Worm (Caenorhabditis elegans) whole organism, L2 larva: ENCODE data around the gene prde-1.

Experiments
- F13H6.1 ChIP-seq: sonication (generic microtip); optimal IDR thresholded peaks from 2 replicates; lab custom pipeline; 2016; ENCODE audit warnings: missing genetic modification characterization, missing compliant biosample characterization
- R02D3.7 ChIP-seq: fragments of 150-350 bp; optimal IDR thresholded peaks from 2 replicates; lab custom pipeline; 2014; ENCODE audit warnings: missing biosample characterization, missing genetic modification characterization
- Y55F3AM.14 ChIP-seq: fragments of 200-800 bp; sonication (Bioruptor generic); optimal IDR thresholded peaks from 2 replicates; lab custom pipeline; 2018; ENCODE audit warnings: mild to moderate bottlenecking, missing genetic modification characterization, missing compliant biosample characterization
- ZK546.5 ChIP-seq: sonication (generic microtip); optimal IDR thresholded peaks from 2 replicates; lab custom pipeline; 2017; ENCODE audit warnings: missing biosample characterization, missing genetic modification characterization
- aly-2 ChIP-seq: fragments of 150-350 bp; optimal IDR thresholded peaks from 2 replicates; lab custom pipeline; 2014; ENCODE audit warnings: missing biosample characterization, missing genetic modification characterization
- blmp-1 ChIP-seq: sonication (generic microtip); optimal IDR thresholded peaks from 2 replicates; lab custom pipeline; 2017; ENCODE audit warnings: missing genetic modification characterization, mild to moderate bottlenecking, missing compliant biosample characterization, antibody characterized with exemption, moderate library complexity; ENCODE audit not compliant: insufficient read depth
- ceh-82 ChIP-seq: fragments of 150-350 bp; optimal IDR thresholded peaks from 2 replicates; lab custom pipeline; 2014; ENCODE audit warnings: missing biosample characterization, missing genetic modification characterization
- crh-2 ChIP-seq: sonication (generic microtip); optimal IDR thresholded peaks from 2 replicates; lab custom pipeline; 2017; ENCODE audit warnings: missing biosample characterization, missing genetic modification characterization
- dmd-4 ChIP-seq: sonication (generic microtip); optimal IDR thresholded peaks from 2 replicates; lab custom pipeline; 2017; ENCODE audit warnings: missing biosample characterization, missing genetic modification characterization
- egl-27 ChIP-seq: sonication (generic microtip); optimal IDR thresholded peaks from 3 replicates; lab custom pipeline; 2017; ENCODE audit warnings: missing biosample characterization, missing genetic modification reagents, missing genetic modification characterization
- elt-1 ChIP-seq: fragments of 150-350 bp; optimal IDR thresholded peaks from 2 replicates; lab custom pipeline; 2014; ENCODE audit warnings: missing biosample characterization, missing genetic modification characterization
- elt-3 ChIP-seq: sonication (generic microtip); optimal IDR thresholded peaks from 2 replicates; lab custom pipeline; 2017; ENCODE audit warnings: missing biosample characterization, missing genetic modification characterization
- fos-1 ChIP-seq: fragments of 150-350 bp; optimal IDR thresholded peaks from 2 replicates; lab custom pipeline; 2014; ENCODE audit warnings: missing biosample characterization, missing genetic modification characterization
- gmeb-1 ChIP-seq: fragments of 150-350 bp; optimal IDR thresholded peaks from 2 replicates; lab custom pipeline; 2014; ENCODE audit warnings: missing biosample characterization, missing genetic modification characterization
- lsy-2 ChIP-seq, 2 experiments: fragments of 150-350 bp in 1 of 2; sonication (generic microtip) in 1 of 2; optimal IDR thresholded peaks; 2 replicates each; lab custom pipeline; 2014 to 2017; ENCODE audit warnings: missing biosample characterization in 2 of 2, missing genetic modification characterization in 2 of 2
- mab-5 ChIP-seq: fragments of 150-350 bp; optimal IDR thresholded peaks from 2 replicates; lab custom pipeline; 2014; ENCODE audit warnings: missing biosample characterization, missing genetic modification characterization
- mdl-1 ChIP-seq, 2 experiments: fragments of 150-350 bp in 1 of 2; sonication (generic microtip) in 1 of 2; optimal IDR thresholded peaks; 2 replicates each; lab custom pipeline; 2017; ENCODE audit warnings: missing biosample characterization in 2 of 2, missing genetic modification characterization in 2 of 2
- nhr-10 ChIP-seq: sonication (generic microtip); optimal IDR thresholded peaks from 2 replicates; lab custom pipeline; 2017; ENCODE audit warnings: missing biosample characterization, missing genetic modification characterization
- nhr-11 ChIP-seq: fragments of 150-350 bp; optimal IDR thresholded peaks from 2 replicates; lab custom pipeline; 2014; ENCODE audit warnings: missing biosample characterization, missing genetic modification characterization
- nhr-129 ChIP-seq: fragments of 150-350 bp; optimal IDR thresholded peaks from 2 replicates; lab custom pipeline; 2014; ENCODE audit warnings: missing biosample characterization, missing genetic modification characterization
- nhr-21 ChIP-seq: fragments of 150-350 bp; optimal IDR thresholded peaks from 2 replicates; lab custom pipeline; 2014; ENCODE audit warnings: missing biosample characterization, missing genetic modification characterization
- nhr-237 ChIP-seq: fragments of 150-350 bp; optimal IDR thresholded peaks from 2 replicates; lab custom pipeline; 2014; ENCODE audit warnings: missing biosample characterization, missing genetic modification characterization
- nhr-6 ChIP-seq: fragments of 150-350 bp; optimal IDR thresholded peaks from 2 replicates; lab custom pipeline; 2014; ENCODE audit warnings: missing biosample characterization, missing genetic modification characterization
- peb-1 ChIP-seq: fragments of 150-350 bp; optimal IDR thresholded peaks from 2 replicates; lab custom pipeline; 2014; ENCODE audit warnings: missing biosample characterization, missing genetic modification characterization
- sem-4 ChIP-seq: fragments of 150-350 bp; optimal IDR thresholded peaks from 2 replicates; lab custom pipeline; 2014; ENCODE audit warnings: missing biosample characterization, missing genetic modification reagents, missing genetic modification characterization
- skn-1 ChIP-seq: sonication (generic microtip); optimal IDR thresholded peaks from 2 replicates; lab custom pipeline; 2017; ENCODE audit warnings: missing biosample characterization, missing genetic modification characterization
- sma-3 ChIP-seq: sonication (generic microtip); optimal IDR thresholded peaks from 2 replicates; lab custom pipeline; 2016; ENCODE audit warnings: missing genetic modification reagents, missing genetic modification characterization, missing compliant biosample characterization
- sma-9 ChIP-seq, 2 experiments: fragments of 150-350 bp in 1 of 2; sonication (generic microtip) in 1 of 2; optimal IDR thresholded peaks; 2 replicates each; lab custom pipeline; 2014 to 2016; ENCODE audit warnings: missing genetic modification characterization in 2 of 2, mild to moderate bottlenecking in 1 of 2, missing biosample characterization in 1 of 2, missing compliant biosample characterization in 1 of 2, missing genetic modification reagents in 1 of 2, moderate library complexity in 1 of 2
- unc-39 ChIP-seq: fragments of 150-350 bp; optimal IDR thresholded peaks from 2 replicates; lab custom pipeline; 2014; ENCODE audit warnings: missing biosample characterization, missing genetic modification characterization
- unc-55 ChIP-seq: fragments of 150-350 bp; sonication (generic microtip); optimal IDR thresholded peaks from 3 replicates; lab custom pipeline; 2014; ENCODE audit warnings: missing biosample characterization, missing genetic modification reagents, missing genetic modification characterization
- unc-62 ChIP-seq: fragments of 150-350 bp; optimal IDR thresholded peaks from 2 replicates; lab custom pipeline; 2014; ENCODE audit warnings: missing biosample characterization, missing genetic modification reagents, missing genetic modification characterization
- ztf-1 ChIP-seq: fragments of 200-800 bp; sonication (Bioruptor generic); conservative IDR thresholded peaks from 2 replicates; pipeline ENCODE4 v1.3.6; 2022; ENCODE audit warnings: missing genetic modification characterization, missing compliant biosample characterization
- ztf-4 ChIP-seq: fragments of 150-350 bp; optimal IDR thresholded peaks from 2 replicates; lab custom pipeline; 2014; ENCODE audit warnings: missing biosample characterization, missing genetic modification characterization

The prde-1 gene

DNA sequence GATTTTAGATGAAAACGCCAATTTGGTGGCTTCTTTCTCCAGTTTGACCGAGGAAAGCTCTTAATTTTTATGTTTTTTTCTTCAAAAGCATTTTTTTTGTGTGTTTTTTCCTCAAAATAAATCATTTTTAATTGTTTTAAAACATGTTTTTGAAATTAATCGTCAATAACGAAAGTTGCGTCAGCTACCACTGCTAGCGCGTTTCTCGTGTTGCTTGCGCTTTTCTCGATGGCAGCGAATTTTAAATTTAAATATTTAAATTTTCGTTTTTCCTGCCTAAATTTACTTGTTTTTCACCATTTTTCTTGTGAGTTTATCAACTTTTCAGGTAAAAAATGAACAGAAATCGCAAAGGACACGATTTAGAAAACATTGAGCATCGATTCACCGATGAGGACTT is at the start of gene prde-1:
prde-1 (plus strand) TSS at position 322 of the 400 bp plus-strand sequence.
- TF ChIP-seq nhr-11 (tag; lab: Kevin White, UChicago) (no peak), unc-62 (GFP tag; lab: Kevin White, UChicago) (no peak)

DNA sequence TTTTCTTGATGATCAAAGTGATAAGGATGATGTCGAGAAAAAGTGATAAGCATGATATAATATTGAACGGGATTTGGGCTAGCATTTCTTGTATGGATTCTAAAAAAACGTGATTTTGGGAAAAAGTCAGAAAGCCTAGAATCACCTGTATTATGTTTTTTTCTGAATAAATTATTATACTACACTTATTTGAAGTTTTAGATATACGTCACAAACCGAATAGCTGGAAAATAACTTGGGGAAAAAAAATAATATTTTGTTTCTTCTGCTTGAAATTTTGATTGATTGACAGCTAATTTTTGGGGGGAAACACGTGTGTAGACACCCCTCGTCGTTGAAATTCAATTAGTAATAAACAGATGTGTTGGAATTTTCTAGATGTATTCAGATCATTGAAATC is 45.5 kb upstream of the prde-1 start, which contains the start of gene str-264:
str-264 (minus strand) TSS at position 101 of the 400 bp plus-strand sequence.
- TF ChIP-seq dmd-4 (tag; lab: Kevin White, UChicago), result no peak
- no peak for TF ChIP-seq lsy-2 (tag; optimal IDR thresholded peaks at IDR 0.05; lab: Kevin White, UChicago)
- TF ChIP-seq sma-3 (GFP tag; lab: Kevin White, UChicago), result no peak
- no peak for TF ChIP-seq sma-9 (GFP tag; optimal IDR thresholded peaks at IDR 0.05; lab: Kevin White, UChicago)
- no peak for TF ChIP-seq sma-9 (tag; optimal IDR thresholded peaks at IDR 0.05; lab: Kevin White, UChicago)
- TF ChIP-seq peb-1 (tag; lab: Kevin White, UChicago), result no peak

DNA sequence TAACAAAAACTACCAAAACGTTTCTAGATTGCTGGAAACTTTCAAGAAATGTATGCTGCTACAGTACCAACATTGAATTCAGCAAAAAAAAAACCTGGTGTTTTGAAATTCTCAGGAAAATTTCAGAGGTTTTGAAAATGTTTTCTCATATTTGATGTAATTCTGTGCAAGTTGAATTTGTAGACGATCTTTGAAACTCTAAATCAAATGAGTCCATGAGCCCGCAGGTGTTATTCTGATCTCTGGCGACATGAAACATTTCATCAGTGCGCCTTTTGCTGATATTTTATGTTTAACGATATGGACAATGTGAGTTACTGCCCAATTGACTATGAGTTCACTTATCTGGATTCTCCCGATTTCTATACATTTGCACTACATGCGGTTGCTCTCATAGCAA is 44.4 kb upstream of the prde-1 start, which contains the start of gene srh-218:
srh-218 (plus strand) TSS at position 301 of the 400 bp plus-strand sequence.
- TF ChIP-seq egl-27 (tag; lab: Kevin White, UChicago) (no peak), ztf-4 (tag; lab: Kevin White, UChicago) (no peak), nhr-129 (tag; lab: Kevin White, UChicago) (no peak), unc-55 (GFP tag; lab: Kevin White, UChicago) (no peak), nhr-237 (tag; lab: Kevin White, UChicago) (no peak), crh-2 (tag; lab: Kevin White, UChicago) (no peak), ZK546.5 (tag; lab: Kevin White, UChicago) (no peak), blmp-1 (tag; lab: Kevin White, UChicago) (no peak)

DNA sequence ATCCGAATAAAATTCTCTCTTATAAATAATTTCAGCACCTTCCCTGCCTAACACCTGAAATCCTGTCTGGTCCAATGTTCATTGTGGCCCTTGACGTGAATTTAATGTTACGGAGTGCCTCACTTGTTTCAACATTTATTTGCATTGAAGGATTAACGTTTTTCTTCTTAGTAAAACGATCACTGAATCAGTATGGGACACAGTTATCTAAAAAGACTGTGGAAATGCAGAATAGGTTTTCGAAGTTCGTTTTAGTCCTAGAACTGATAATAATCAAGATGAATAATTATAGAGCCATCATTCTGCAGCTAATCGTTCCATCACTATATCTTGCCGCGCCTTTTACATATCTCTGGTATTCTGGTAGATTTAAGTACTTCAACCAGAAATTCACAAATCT is 42.9 kb upstream of the prde-1 start, which contains the start of gene srh-219:
srh-219 (plus strand) TSS at position 301 of the 400 bp plus-strand sequence.
- TF ChIP-seq sem-4 (tag; lab: Kevin White, UChicago), result no peak
- no peak for TF ChIP-seq R02D3.7 (tag; lab: Kevin White, UChicago)
- no peak for TF ChIP-seq nhr-129 (tag; lab: Kevin White, UChicago)
- TF ChIP-seq aly-2 (tag; lab: Kevin White, UChicago), result no peak
- TF ChIP-seq ztf-1 (GFP tag; lab: Robert Waterston, UW), result no peak
- no peak for TF ChIP-seq nhr-6 (tag; lab: Kevin White, UChicago)
- TF ChIP-seq elt-1 (tag; lab: Kevin White, UChicago), result no peak
- no peak for TF ChIP-seq elt-3
- TF ChIP-seq crh-2 (tag; lab: Kevin White, UChicago), result no peak
- no peak for TF ChIP-seq unc-39 (tag; lab: Kevin White, UChicago)

DNA sequence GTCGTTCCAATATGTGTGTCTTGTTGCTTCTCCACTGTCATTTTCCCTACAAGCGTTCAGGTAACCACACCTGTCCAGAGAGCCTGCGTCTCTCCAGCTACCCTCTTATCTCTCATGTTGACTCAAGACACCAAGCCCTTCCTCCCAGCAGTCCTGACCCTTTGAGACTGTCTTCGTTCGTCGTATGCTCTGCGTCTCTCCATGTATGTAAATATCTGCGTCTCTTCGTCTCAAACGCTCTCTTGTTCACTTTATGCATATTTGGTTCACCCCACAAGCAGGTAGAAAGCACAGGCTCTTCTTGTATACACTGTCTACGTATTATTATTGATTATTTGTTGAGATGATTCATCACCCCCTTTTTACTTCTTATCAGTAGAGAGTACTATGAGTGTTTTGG is 40.3 kb upstream of the prde-1 start:
- TF ChIP-seq nhr-21 (tag; lab: Kevin White, UChicago) (no peak), egl-27 (tag; lab: Kevin White, UChicago) (peak; percentile 22), F13H6.1 (peak; percentile 82), mdl-1 (tag; optimal IDR thresholded peaks at IDR 0.05; lab: Kevin White, UChicago) (no peak), skn-1 (tag; lab: Kevin White, UChicago) (peak; percentile 17), Y55F3AM.14 (GFP tag; lab: Kevin White, UChicago) (no peak), nhr-10 (tag; lab: Kevin White, UChicago) (no peak), nhr-129 (tag; lab: Kevin White, UChicago) (peak; percentile 52), gmeb-1 (peak; percentile 68), fos-1 (peak; percentile 90), ceh-82 (tag; lab: Kevin White, UChicago) (no peak), crh-2 (tag; lab: Kevin White, UChicago) (peak; percentile 42), mab-5 (tag; lab: Kevin White, UChicago) (no peak), sma-9 (GFP tag; optimal IDR thresholded peaks at IDR 0.05; lab: Kevin White, UChicago) (peak; percentile 72), sma-9 (tag; optimal IDR thresholded peaks at IDR 0.05; lab: Kevin White, UChicago) (no peak)
